Worm (Caenorhabditis elegans) whole organism, mixed stage, embryonic: ENCODE results near the gene clec-198.

Source experiments
- M03D4.4 ChIP-seq: sonication (generic microtip); optimal IDR thresholded peaks from 2 replicates; lab custom pipeline; 2017; ENCODE audit warnings: mild to moderate bottlenecking, missing genetic modification characterization, missing compliant biosample characterization
- bed-3 ChIP-seq: fragments of 200-800 bp; sonication (Bioruptor generic); optimal IDR thresholded peaks from 3 replicates; lab custom pipeline; 2018; ENCODE audit warnings: mild to moderate bottlenecking, missing genetic modification characterization, moderate library complexity, missing compliant biosample characterization
- ceh-39 ChIP-seq: fragments of 150-350 bp; optimal IDR thresholded peaks from 2 replicates; lab custom pipeline; 2014; ENCODE audit warnings: missing biosample characterization, missing genetic modification characterization
- ceh-43 ChIP-seq: fragments of 200-800 bp; sonication (Bioruptor generic); optimal IDR thresholded peaks from 2 replicates; lab custom pipeline; 2018; ENCODE audit warnings: mild to moderate bottlenecking, missing genetic modification characterization, moderate library complexity, missing compliant biosample characterization
- ceh-83 ChIP-seq: fragments of 200-800 bp; sonication (Bioruptor generic); optimal IDR thresholded peaks from 2 replicates; lab custom pipeline; 2018; ENCODE audit warnings: mild to moderate bottlenecking, missing genetic modification characterization, missing compliant biosample characterization
- ces-1 ChIP-seq: fragments of 150-350 bp; optimal IDR thresholded peaks from 2 replicates; lab custom pipeline; 2014; ENCODE audit warnings: missing biosample characterization, missing genetic modification reagents, missing genetic modification characterization
- cnd-1 ChIP-seq: fragments of 200-800 bp; sonication (Bioruptor generic); optimal IDR thresholded peaks from 2 replicates; lab custom pipeline; 2018; ENCODE audit warnings: mild to moderate bottlenecking, missing genetic modification characterization, missing compliant biosample characterization
- elt-1 ChIP-seq: sonication (generic microtip); optimal IDR thresholded peaks from 2 replicates; lab custom pipeline; 2017; ENCODE audit warnings: missing genetic modification characterization, mild to moderate bottlenecking, missing compliant biosample characterization, antibody characterized with exemption, moderate library complexity, borderline replicate concordance; ENCODE audit not compliant: insufficient read depth
- elt-3 ChIP-seq: fragments of 150-350 bp; optimal IDR thresholded peaks from 2 replicates; lab custom pipeline; 2014; ENCODE audit warnings: missing biosample characterization, missing genetic modification characterization
- flh-1 ChIP-seq: fragments of 200-800 bp; sonication (Bioruptor generic); optimal IDR thresholded peaks from 2 replicates; lab custom pipeline; 2018; ENCODE audit warnings: mild to moderate bottlenecking, missing genetic modification characterization, moderate library complexity, missing compliant biosample characterization
- hlh-1 ChIP-seq: fragments of 150-350 bp; optimal IDR thresholded peaks from 2 replicates; lab custom pipeline; 2014; ENCODE audit warnings: missing biosample characterization, missing genetic modification reagents, missing genetic modification characterization
- lin-13 ChIP-seq: fragments of 150-350 bp; optimal IDR thresholded peaks from 2 replicates; lab custom pipeline; 2014; ENCODE audit warnings: missing biosample characterization, missing genetic modification characterization
- lsy-2 ChIP-seq: fragments of 150-350 bp; optimal IDR thresholded peaks from 2 replicates; lab custom pipeline; 2014; ENCODE audit warnings: missing biosample characterization, missing genetic modification characterization
- mab-5 ChIP-seq: fragments of 150-350 bp; optimal IDR thresholded peaks from 2 replicates; lab custom pipeline; 2014; ENCODE audit warnings: missing biosample characterization, missing genetic modification characterization
- mep-1 ChIP-seq: fragments of 150-350 bp; optimal IDR thresholded peaks from 2 replicates; lab custom pipeline; 2017; ENCODE audit warnings: missing biosample characterization, missing genetic modification reagents, missing genetic modification characterization, inconsistent platforms
- nhr-237 ChIP-seq: fragments of 150-350 bp; optimal IDR thresholded peaks from 2 replicates; lab custom pipeline; 2014; ENCODE audit warnings: missing biosample characterization, missing genetic modification characterization
- nhr-28 ChIP-seq: fragments of 150-350 bp; optimal IDR thresholded peaks from 2 replicates; lab custom pipeline; 2014; ENCODE audit warnings: missing biosample characterization, missing genetic modification characterization
- pha-4 ChIP-seq: fragments of 150-350 bp; optimal IDR thresholded peaks from 2 replicates; lab custom pipeline; 2018; ENCODE audit warnings: missing biosample characterization, missing genetic modification reagents, missing genetic modification characterization
- sem-2 ChIP-seq: fragments of 200-800 bp; sonication (Bioruptor generic); optimal IDR thresholded peaks from 2 replicates; lab custom pipeline; 2018; ENCODE audit warnings: mild to moderate bottlenecking, missing genetic modification characterization, missing compliant biosample characterization
- snpc-4 ChIP-seq: fragments of 150-350 bp; optimal IDR thresholded peaks from 2 replicates; lab custom pipeline; 2014; ENCODE audit warnings: missing biosample characterization, missing genetic modification characterization
- sptf-1 ChIP-seq: sonication (generic microtip); optimal IDR thresholded peaks from 2 replicates; lab custom pipeline; 2017; ENCODE audit warnings: mild to moderate bottlenecking, missing genetic modification characterization, moderate library complexity, missing compliant biosample characterization
- tbx-8 ChIP-seq: fragments of 200-800 bp; sonication (Bioruptor generic); optimal IDR thresholded peaks from 2 replicates; lab custom pipeline; 2018; ENCODE audit warnings: mild to moderate bottlenecking, missing genetic modification characterization, moderate library complexity, missing compliant biosample characterization
- unc-120 ChIP-seq: sonication (generic microtip); optimal IDR thresholded peaks from 2 replicates; lab custom pipeline; 2017; ENCODE audit warnings: missing genetic modification characterization, missing compliant biosample characterization; ENCODE audit not compliant: poor library complexity, severe bottlenecking
- unc-39 ChIP-seq: fragments of 150-350 bp; optimal IDR thresholded peaks from 2 replicates; lab custom pipeline; 2014; ENCODE audit warnings: missing biosample characterization, missing genetic modification characterization
- unc-62 ChIP-seq: fragments of 150-350 bp; optimal IDR thresholded peaks from 2 replicates; lab custom pipeline; 2014; ENCODE audit warnings: missing biosample characterization, missing genetic modification reagents, missing genetic modification characterization
- zip-8 ChIP-seq: fragments of 150-350 bp; optimal IDR thresholded peaks from 2 replicates; lab custom pipeline; 2014; ENCODE audit warnings: missing biosample characterization, missing genetic modification characterization
- ztf-11 ChIP-seq: fragments of 150-350 bp; optimal IDR thresholded peaks from 2 replicates; lab custom pipeline; 2014; ENCODE audit warnings: missing biosample characterization, missing genetic modification characterization

The clec-198 gene

DNA sequence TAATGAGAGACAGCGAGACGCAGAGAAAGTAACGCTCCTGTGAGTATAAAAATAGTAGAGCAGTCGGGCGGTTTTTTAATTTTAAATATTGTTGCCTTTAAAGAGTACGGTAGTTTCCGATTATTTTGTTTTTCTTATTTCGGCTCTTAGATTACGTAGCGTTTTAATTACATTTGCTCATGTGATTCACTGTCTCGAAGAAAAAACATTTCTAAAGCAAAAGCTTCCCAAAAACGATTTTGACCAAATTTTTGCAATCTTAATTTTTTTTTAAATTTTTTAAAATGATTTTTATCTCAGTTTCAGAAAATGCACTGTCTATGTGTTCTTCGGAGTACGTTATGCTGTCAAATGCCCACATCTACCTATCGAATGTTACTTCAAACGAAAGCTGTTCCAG lies 29.2 kb downstream of the clec-198 start, which contains the start of gene haf-1:
Gene haf-1, plus strand, starts transcription at position 301 of the 400 bp plus-strand sequence.
- no peak for TF ChIP-seq sem-2 (GFP tag; lab: Kevin White, UChicago)
- TF ChIP-seq unc-120: no peak
- no peak for TF ChIP-seq ceh-39
- TF ChIP-seq, all 35 proteins: peak for 0

DNA sequence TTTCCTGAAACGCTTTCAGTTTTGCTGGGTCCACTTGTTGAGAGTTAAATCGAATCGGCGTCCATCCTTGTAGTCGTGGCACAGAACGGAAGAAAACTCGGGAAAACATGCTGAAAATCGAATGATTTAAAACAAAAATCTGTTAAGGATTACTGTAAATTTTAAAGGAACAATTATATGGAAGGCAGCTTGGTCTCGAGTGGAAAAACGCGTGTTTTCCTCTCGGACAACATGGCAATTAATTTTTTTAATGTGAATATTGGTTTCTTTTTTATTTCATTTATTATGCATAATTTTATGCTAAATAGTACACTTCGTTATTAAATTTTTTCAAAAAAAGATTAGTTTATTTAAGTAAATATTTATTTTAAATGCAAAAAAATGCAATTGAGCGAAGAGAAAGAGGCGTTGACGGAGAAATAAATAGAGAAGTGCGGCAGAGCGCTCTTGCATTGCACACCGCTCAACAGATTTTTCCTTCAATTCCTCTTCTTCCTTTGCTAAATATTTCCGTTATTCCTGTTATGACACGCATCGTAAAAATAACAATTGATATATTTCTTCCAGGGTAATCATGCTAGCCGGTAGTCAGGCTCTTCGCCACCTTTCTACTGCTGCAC lies 33.2 kb downstream of the clec-198 start, which contains the start of the genes C30H6.9 and dlat-2:
Gene C30H6.9, minus strand, starts transcription at position 110 of the 620 bp plus-strand sequence.
Gene dlat-2, plus strand, starts transcription at position 566 of the 620 bp plus-strand sequence.
- no peak for TF ChIP-seq ztf-11
- no peak for TF ChIP-seq ceh-83 (GFP tag; lab: Kevin White, UChicago)
- no peak for TF ChIP-seq nhr-237 (tag; lab: Kevin White, UChicago)
- TF ChIP-seq lsy-2 (tag; lab: Kevin White, UChicago): peak; percentile 31
- TF ChIP-seq flh-1 (GFP tag; lab: Kevin White, UChicago): no peak
- peak; percentile 22 for TF ChIP-seq mep-1 (tag; lab: Kevin White, UChicago)
- TF ChIP-seq pha-4 (tag; lab: Kevin White, UChicago): peak; percentile 38
- no peak for TF ChIP-seq nhr-28
- TF ChIP-seq M03D4.4 (tag; lab: Kevin White, UChicago): no peak
- TF ChIP-seq sptf-1 (tag; lab: Kevin White, UChicago): no peak
- TF ChIP-seq unc-120: no peak
- TF ChIP-seq ces-1 (GFP tag; lab: Kevin White, UChicago): peak; percentile 41
- TF ChIP-seq zip-8 (tag; lab: Kevin White, UChicago): no peak

DNA sequence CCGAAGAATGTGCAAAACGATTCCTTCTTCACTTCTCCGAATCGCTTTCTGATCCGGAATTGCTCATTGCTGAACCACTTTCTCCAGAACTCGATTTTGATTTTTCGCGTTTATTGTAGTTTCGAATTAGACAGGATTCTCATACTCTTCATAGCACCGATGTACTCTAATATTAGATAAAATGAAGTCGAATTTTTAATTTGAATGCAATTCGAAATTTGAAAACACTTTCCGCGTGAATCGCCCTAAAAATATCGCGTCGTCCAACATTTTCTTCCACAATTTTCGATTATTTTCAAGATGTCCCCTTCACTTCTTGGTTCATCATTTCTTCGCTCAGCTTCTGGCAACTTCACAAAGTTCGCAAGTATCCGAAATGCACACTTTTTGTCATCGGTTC lies 35.1 kb downstream of the clec-198 start, which contains the start of gene C30H6.8:
Gene C30H6.8, plus strand, starts transcription at position 301 of the 400 bp plus-strand sequence.
- TF ChIP-seq sptf-1 (tag; lab: Kevin White, UChicago) (no peak), zip-8 (tag; lab: Kevin White, UChicago) (no peak), ces-1 (GFP tag; lab: Kevin White, UChicago) (no peak), bed-3 (GFP tag; lab: Kevin White, UChicago) (no peak), unc-62 (GFP tag; lab: Kevin White, UChicago) (no peak), M03D4.4 (tag; lab: Kevin White, UChicago) (no peak)

DNA sequence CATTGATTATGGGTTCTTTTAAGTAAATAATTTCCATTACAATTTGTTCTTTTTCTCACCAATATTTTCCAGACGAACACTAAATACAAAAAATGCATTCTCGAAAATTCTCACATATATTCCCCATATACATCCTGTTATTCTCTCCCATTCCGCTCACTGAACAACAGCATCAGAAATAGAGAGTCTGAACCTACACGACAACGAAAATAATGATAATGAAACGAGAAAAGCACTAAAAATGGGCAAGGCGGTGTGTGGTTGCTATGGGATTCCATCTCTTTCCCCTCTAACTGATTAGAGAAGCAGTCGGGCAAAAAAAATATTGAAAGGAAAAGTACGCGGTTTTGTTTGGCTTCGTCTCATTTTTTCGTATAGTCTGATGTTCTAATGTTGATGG lies 36.1 kb downstream of the clec-198 start, which contains the start of gene C30H6.12:
Gene C30H6.12, plus strand, starts transcription at position 301 of the 400 bp plus-strand sequence.
- TF ChIP-seq tbx-8 (no peak), elt-3 (tag; lab: Kevin White, UChicago) (no peak), ceh-43 (GFP tag; lab: Kevin White, UChicago) (no peak), mab-5 (no peak), nhr-237 (tag; lab: Kevin White, UChicago) (no peak), snpc-4 (no peak), ces-1 (GFP tag; lab: Kevin White, UChicago) (no peak), lin-13 (tag; lab: Kevin White, UChicago) (no peak), elt-1 (tag; lab: Kevin White, UChicago) (no peak), unc-39 (tag; lab: Kevin White, UChicago) (no peak), hlh-1 (tag; lab: Kevin White, UChicago) (no peak), ztf-11 (no peak), bed-3 (GFP tag; lab: Kevin White, UChicago) (no peak)

DNA sequence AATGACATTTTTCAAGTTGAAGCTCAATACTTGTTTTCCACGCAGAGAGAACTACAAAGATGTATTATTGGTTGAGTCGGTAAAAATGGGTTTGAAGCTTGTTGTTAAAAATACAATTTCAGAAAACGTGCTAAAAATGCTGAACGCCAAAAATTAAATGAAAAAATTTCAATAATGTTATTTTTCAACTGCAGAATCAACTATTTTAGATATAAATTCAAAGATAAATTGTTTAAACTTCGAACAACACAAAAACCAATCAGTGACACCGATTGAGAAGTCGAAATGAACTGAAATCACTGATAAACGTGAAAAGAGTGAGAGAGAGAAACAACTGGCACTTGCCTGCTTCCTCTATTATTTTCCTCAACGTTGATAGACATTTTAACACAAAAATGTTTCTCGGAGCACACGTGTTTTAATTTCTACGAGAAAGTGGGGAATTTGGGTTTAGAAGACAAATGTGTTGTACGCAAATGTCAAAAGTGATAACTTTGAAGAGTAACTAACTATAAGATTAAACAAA lies 40.5 kb downstream of the clec-198 start, which contains the start of gene T02D1.8:
Gene T02D1.8, minus strand, starts transcription at position 51 of the 526 bp plus-strand sequence.
- TF ChIP-seq hlh-1 (tag; lab: Kevin White, UChicago) (peak; percentile 25), nhr-28 (no peak)

DNA sequence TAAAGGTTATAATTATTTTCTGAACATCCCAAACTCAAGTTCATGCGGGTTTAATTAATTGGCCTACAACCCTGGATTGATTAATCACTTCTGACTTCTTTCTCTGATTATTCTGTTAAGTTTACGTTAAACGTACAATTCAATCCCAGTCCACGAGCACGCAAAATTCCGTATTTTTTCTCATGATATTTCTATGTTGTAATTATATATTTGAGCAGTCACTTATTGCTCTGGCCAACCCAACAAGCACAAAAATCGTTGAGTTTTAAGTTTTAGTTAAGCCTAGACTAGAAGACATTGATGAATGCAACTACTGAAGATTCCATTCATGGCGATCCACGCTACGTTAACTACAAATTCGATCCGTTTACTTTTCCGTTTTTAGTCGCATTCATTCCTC lies 48.9 kb downstream of the clec-198 start, which contains the start of gene sru-15:
Gene sru-15, plus strand, starts transcription at position 301 of the 400 bp plus-strand sequence.
- TF ChIP-seq flh-1 (GFP tag; lab: Kevin White, UChicago) (no peak), cnd-1 (tag; lab: Kevin White, UChicago) (no peak), ceh-43 (GFP tag; lab: Kevin White, UChicago) (no peak), ces-1 (GFP tag; lab: Kevin White, UChicago) (no peak), ztf-11 (no peak), elt-3 (tag; lab: Kevin White, UChicago) (no peak), mep-1 (tag; lab: Kevin White, UChicago) (no peak), ceh-39 (no peak), tbx-8 (no peak), nhr-28 (no peak)
